Fruit fly (Drosophila melanogaster) whole organism, embryonic: Measurements from ENCODE around the gene pkaap.

Source experiments
- Ada2b ChIP-seq: fragments of 200-800 bp; sonication (Bioruptor generic); IDR thresholded peaks from 2 replicates; pipeline ENCODE4 v1.3.6; 2022; ENCODE audit warnings: missing biosample characterization, missing genetic modification characterization
- CG12942 ChIP-seq: fragments of 200-800 bp; sonication (Bioruptor generic); optimal IDR thresholded peaks from 3 replicates; lab custom pipeline; 2016; ENCODE audit warnings: missing biosample characterization, missing genetic modification characterization
- CG7372 ChIP-seq: fragments of 200-800 bp; sonication (Bioruptor generic); IDR thresholded peaks from 2 replicates; pipeline ENCODE4 v1.3.6; 2022; ENCODE audit warnings: missing biosample characterization, missing genetic modification characterization
- NC2β ChIP-seq: fragments of 200-800 bp; sonication (Bioruptor generic); optimal IDR thresholded peaks from 2 replicates; lab custom pipeline; 2016; ENCODE audit warnings: missing biosample characterization, missing genetic modification characterization
- br ChIP-seq: fragments of >200 bp; optimal IDR thresholded peaks from 2 replicates; lab custom pipeline; 2017
- chm ChIP-seq: fragments of 200-800 bp; sonication (Bioruptor generic); IDR thresholded peaks from 2 replicates; pipeline ENCODE4 v1.3.6; 2022; ENCODE audit warnings: missing biosample characterization, missing genetic modification characterization
- hth ChIP-seq: fragments of >200 bp; optimal IDR thresholded peaks from 2 replicates; lab custom pipeline; 2017; ENCODE audit warnings: inconsistent platforms
- kah ChIP-seq: fragments of 200-800 bp; sonication (Bioruptor generic); optimal IDR thresholded peaks from 2 replicates; lab custom pipeline; 2018; ENCODE audit warnings: missing biosample characterization, mild to moderate bottlenecking, missing genetic modification characterization
- pan ChIP-seq, 4 experiments: fragments of >200 bp in 3 of 4; fragments of 200-800 bp in 1 of 4; sonication (Bioruptor generic) in 1 of 4; optimal IDR thresholded peaks in 3 of 4; IDR thresholded peaks in 1 of 4; 2 replicates each; pipeline versions ENCODE4 v1.3.6 to Lab custom; 2017 to 2022; ENCODE audit warnings: missing biosample characterization in 2 of 4, missing genetic modification characterization in 2 of 4, mixed read lengths in 1 of 4

- no peak for TF ChIP-seq hth (lab: Kevin White, UChicago)
- no peak for TF ChIP-seq CG7372
- no peak for TF ChIP-seq pan (optimal IDR thresholded peaks at IDR 0.05; lab: Kevin White, UChicago)
- no peak for TF ChIP-seq pan (GFP tag; optimal IDR thresholded peaks at IDR 0.05 in 1 of 2, IDR thresholded peaks at IDR 0.05 in 1 of 2)
- TF ChIP-seq Ada2b (GFP tag; lab: Robert Waterston, UW) = no peak
- no peak for TF ChIP-seq chm (GFP tag; lab: Robert Waterston, UW)
- TF ChIP-seq kah (GFP tag; lab: Kevin White, UChicago) = no peak
- TF ChIP-seq CG12942 (GFP tag; lab: Kevin White, UChicago) = no peak
- no peak for TF ChIP-seq NC2β (GFP tag; lab: Kevin White, UChicago)
- no peak for TF ChIP-seq br (lab: Kevin White, UChicago)
Measured at dm6 chr2L:16273439-16273838, 14.7 kb upstream of the pkaap start.
